Worm (Caenorhabditis elegans) whole organism, L4 larva: ENCODE measurements around the gene H12D21.6.

Experiments used
- F10B5.3 ChIP-seq: sonication (generic microtip); optimal IDR thresholded peaks from 2 replicates; lab custom pipeline; 2016; ENCODE audit warnings: mild to moderate bottlenecking, missing genetic modification characterization, missing compliant biosample characterization
- F26F4.8 ChIP-seq: fragments of 200-800 bp; sonication (Bioruptor generic); conservative IDR thresholded peaks from 2 replicates; pipeline ENCODE4 v1.3.6; 2022; ENCODE audit warnings: missing genetic modification characterization, missing compliant biosample characterization
- F49E8.2 ChIP-seq: sonication (generic microtip); optimal IDR thresholded peaks from 2 replicates; lab custom pipeline; 2016; ENCODE audit warnings: missing compliant biosample characterization, mild to moderate bottlenecking, missing genetic modification characterization, borderline replicate concordance
- T20F7.1 ChIP-seq: fragments of 200-800 bp; sonication (Bioruptor generic); optimal IDR thresholded peaks from 2 replicates; lab custom pipeline; 2018; ENCODE audit warnings: mild to moderate bottlenecking, missing genetic modification characterization, missing compliant biosample characterization
- Y5F2A.4 ChIP-seq: fragments of 200-800 bp; sonication (Bioruptor generic); optimal IDR thresholded peaks from 2 replicates; lab custom pipeline; 2018; ENCODE audit warnings: mild to moderate bottlenecking, missing genetic modification characterization, missing compliant biosample characterization
- Y75B8A.6 ChIP-seq: fragments of 200-800 bp; sonication (Bioruptor generic); IDR thresholded peaks from 2 replicates; pipeline ENCODE4 v1.3.6; 2022; ENCODE audit warnings: missing genetic modification reagents, missing genetic modification characterization, missing compliant biosample characterization
- ZK546.5 ChIP-seq, 2 experiments: sonication (generic microtip); optimal IDR thresholded peaks; 2 replicates each; lab custom pipeline; 2017; ENCODE audit warnings: missing biosample characterization in 2 of 2, missing genetic modification characterization in 2 of 2
- arid-1 ChIP-seq: fragments of 200-800 bp; sonication (Bioruptor generic); conservative IDR thresholded peaks from 2 replicates; pipeline ENCODE4 v1.3.6; 2022; ENCODE audit warnings: missing genetic modification reagents, missing genetic modification characterization, missing compliant biosample characterization
- ceh-44 ChIP-seq: fragments of 200-800 bp; sonication (Bioruptor generic); IDR thresholded peaks from 2 replicates; pipeline ENCODE4 v1.3.6; 2022; ENCODE audit warnings: missing genetic modification reagents, missing genetic modification characterization, missing compliant biosample characterization
- ceh-62 ChIP-seq: sonication (generic microtip); optimal IDR thresholded peaks from 2 replicates; lab custom pipeline; 2017; ENCODE audit warnings: missing biosample characterization, missing genetic modification characterization
- daf-12 ChIP-seq: fragments of 150-350 bp; optimal IDR thresholded peaks from 2 replicates; lab custom pipeline; 2014; ENCODE audit warnings: missing biosample characterization, missing genetic modification reagents, missing genetic modification characterization
- daf-16 ChIP-seq, 3 experiments: sonication (generic microtip); optimal IDR thresholded peaks; 2 replicates each; lab custom pipeline; 2016 to 2017; ENCODE audit warnings: missing genetic modification characterization in 3 of 3, missing genetic modification reagents in 3 of 3, mild to moderate bottlenecking in 2 of 3, missing compliant biosample characterization in 2 of 3, missing biosample characterization in 1 of 3, moderate library complexity in 1 of 3
- daf-19 ChIP-seq: fragments of 200-800 bp; sonication (Bioruptor generic); conservative IDR thresholded peaks from 2 replicates; pipeline ENCODE4 v1.3.6; 2022; ENCODE audit warnings: missing genetic modification characterization, missing compliant biosample characterization
- dmd-6 ChIP-seq: fragments of 200-800 bp; sonication (Bioruptor generic); IDR thresholded peaks from 2 replicates; pipeline ENCODE4 v1.3.6; 2022; ENCODE audit warnings: missing genetic modification reagents, missing genetic modification characterization, missing compliant biosample characterization
- dpl-1 ChIP-seq: fragments of 150-350 bp; optimal IDR thresholded peaks from 2 replicates; lab custom pipeline; 2014; ENCODE audit warnings: missing biosample characterization, missing genetic modification reagents, missing genetic modification characterization
- fkh-10 ChIP-seq: fragments of 150-350 bp; optimal IDR thresholded peaks from 2 replicates; lab custom pipeline; 2014; ENCODE audit warnings: missing biosample characterization, missing genetic modification reagents, missing genetic modification characterization
- fos-1 ChIP-seq: fragments of 150-350 bp; optimal IDR thresholded peaks from 2 replicates; lab custom pipeline; 2014; ENCODE audit warnings: missing biosample characterization, missing genetic modification characterization
- hlh-30 ChIP-seq: sonication (generic microtip); optimal IDR thresholded peaks from 2 replicates; lab custom pipeline; 2017; ENCODE audit warnings: antibody characterized with exemption, mild to moderate bottlenecking, missing genetic modification characterization, missing compliant biosample characterization; ENCODE audit not compliant: insufficient read depth
- hmg-1.1 ChIP-seq: fragments of 200-800 bp; sonication (Bioruptor generic); IDR thresholded peaks from 2 replicates; pipeline ENCODE4 v1.3.6; 2022; ENCODE audit warnings: missing genetic modification reagents, missing genetic modification characterization, missing compliant biosample characterization
- lin-39 ChIP-seq: fragments of 150-350 bp; optimal IDR thresholded peaks from 2 replicates; lab custom pipeline; 2014; ENCODE audit warnings: missing biosample characterization, missing genetic modification reagents, missing genetic modification characterization
- lsy-2 ChIP-seq, 2 experiments: fragments of 150-350 bp in 1 of 2; sonication (generic microtip) in 1 of 2; optimal IDR thresholded peaks; 2 replicates each; lab custom pipeline; 2014 to 2017; ENCODE audit warnings: missing biosample characterization in 2 of 2, missing genetic modification characterization in 2 of 2
- madf-5 ChIP-seq, 2 experiments: fragments of 200-800 bp; sonication (Bioruptor generic); IDR thresholded peaks; 2 replicates each; pipeline ENCODE4 v1.3.6; 2022; ENCODE audit warnings: missing compliant biosample characterization in 2 of 2, missing genetic modification characterization in 2 of 2
- mes-2 ChIP-seq: sonication (generic microtip); optimal IDR thresholded peaks from 2 replicates; lab custom pipeline; 2016; ENCODE audit warnings: missing genotype, mild to moderate bottlenecking, missing genetic modification characterization, missing compliant biosample characterization; ENCODE audit not compliant: poor library complexity, severe bottlenecking
- mxl-3 ChIP-seq: fragments of 200-800 bp; sonication (Bioruptor generic); optimal IDR thresholded peaks from 2 replicates; lab custom pipeline; 2018; ENCODE audit warnings: mild to moderate bottlenecking, missing genetic modification characterization, missing compliant biosample characterization
- nhr-10 ChIP-seq: fragments of 150-350 bp; optimal IDR thresholded peaks from 2 replicates; lab custom pipeline; 2014; ENCODE audit warnings: missing biosample characterization, missing genetic modification characterization
- nhr-11 ChIP-seq: fragments of 150-350 bp; optimal IDR thresholded peaks from 2 replicates; lab custom pipeline; 2014; ENCODE audit warnings: missing biosample characterization, missing genetic modification characterization
- nhr-25 ChIP-seq: sonication (generic microtip); optimal IDR thresholded peaks from 2 replicates; lab custom pipeline; 2017; ENCODE audit warnings: missing genetic modification characterization, mild to moderate bottlenecking, missing compliant biosample characterization, antibody characterized with exemption, moderate library complexity, borderline replicate concordance; ENCODE audit not compliant: insufficient read depth
- nhr-28 ChIP-seq: fragments of 150-350 bp; optimal IDR thresholded peaks from 2 replicates; lab custom pipeline; 2014; ENCODE audit warnings: missing biosample characterization, missing genetic modification characterization
- nhr-76 ChIP-seq: fragments of 150-350 bp; optimal IDR thresholded peaks from 2 replicates; lab custom pipeline; 2014; ENCODE audit warnings: missing biosample characterization, missing genetic modification characterization
- nhr-77 ChIP-seq: fragments of 150-350 bp; optimal IDR thresholded peaks from 2 replicates; lab custom pipeline; 2014; ENCODE audit warnings: missing biosample characterization, missing genetic modification characterization
- sdz-12 ChIP-seq: fragments of 200-800 bp; sonication (Bioruptor generic); optimal IDR thresholded peaks from 2 replicates; lab custom pipeline; 2018; ENCODE audit warnings: mild to moderate bottlenecking, missing genetic modification characterization, missing compliant biosample characterization
- spr-3 ChIP-seq: fragments of 200-800 bp; sonication (Bioruptor generic); optimal IDR thresholded peaks from 2 replicates; lab custom pipeline; 2018; ENCODE audit warnings: mild to moderate bottlenecking, missing genetic modification characterization, missing compliant biosample characterization
- unc-130 ChIP-seq: sonication (generic microtip); optimal IDR thresholded peaks from 2 replicates; lab custom pipeline; 2016; ENCODE audit warnings: missing genetic modification reagents, missing genetic modification characterization, missing compliant biosample characterization
- unc-62 ChIP-seq, 3 experiments: fragments of 150-350 bp in 1 of 3; sonication (generic microtip); optimal IDR thresholded peaks in 2 of 3; peaks in 1 of 3; 1 replicate in 1 of 3; 2 replicates in 2 of 3; lab custom pipeline; 2014 to 2017; ENCODE audit warnings: missing biosample characterization in 3 of 3, missing genetic modification characterization in 3 of 3, missing genetic modification reagents in 3 of 3, missing genotype in 1 of 3
- zag-1 ChIP-seq: fragments of 150-350 bp; optimal IDR thresholded peaks from 2 replicates; lab custom pipeline; 2014; ENCODE audit warnings: missing biosample characterization, missing genetic modification characterization
- zfp-2 ChIP-seq: sonication (generic microtip); optimal IDR thresholded peaks from 2 replicates; lab custom pipeline; 2016; ENCODE audit warnings: mild to moderate bottlenecking, missing genetic modification characterization, missing compliant biosample characterization
- zip-11 ChIP-seq: fragments of 200-800 bp; sonication (Bioruptor generic); IDR thresholded peaks from 2 replicates; pipeline ENCODE4 v1.3.6; 2022; ENCODE audit warnings: missing genetic modification characterization, missing compliant biosample characterization
- zip-2 ChIP-seq: fragments of 150-350 bp; optimal IDR thresholded peaks from 2 replicates; lab custom pipeline; 2014; ENCODE audit warnings: missing biosample characterization, missing genetic modification characterization
- ztf-11 ChIP-seq: fragments of 150-350 bp; optimal IDR thresholded peaks from 2 replicates; lab custom pipeline; 2014; ENCODE audit warnings: missing biosample characterization, missing genetic modification characterization
- ztf-7 ChIP-seq: fragments of 150-350 bp; optimal IDR thresholded peaks from 2 replicates; lab custom pipeline; 2014; ENCODE audit warnings: missing biosample characterization, missing genetic modification characterization

Gene H12D21.6

ce11 chrV:14876257-14876656 lies 21.4 kb downstream of the H12D21.6 start (continued):
- no peak for TF ChIP-seq fos-1 (tag; lab: Kevin White, UChicago)
- no peak for TF ChIP-seq zag-1
- peak; percentile 30 for TF ChIP-seq nhr-28 (tag; lab: Kevin White, UChicago)
- peak; percentile 85 for TF ChIP-seq mes-2 (tag; lab: Kevin White, UChicago)
- no peak for TF ChIP-seq unc-130 (GFP tag; lab: Kevin White, UChicago)
- TF ChIP-seq dmd-6 (GFP tag; lab: Robert Waterston, UW) = peak; percentile 38

ce11 chrV:14875371-14875770 lies 22.3 kb downstream of the H12D21.6 start, which contains the start of gene ZC412.5:
TSS of gene ZC412.5 (minus strand) at chrV:14875471.
- no peak for TF ChIP-seq daf-12 (tag; lab: Kevin White, UChicago)
- no peak for TF ChIP-seq T20F7.1 (GFP tag; lab: Kevin White, UChicago)
- no peak for TF ChIP-seq nhr-76 (tag; lab: Kevin White, UChicago)
- TF ChIP-seq F49E8.2 = no peak
- no peak for TF ChIP-seq zip-2 (tag; lab: Kevin White, UChicago)
- TF ChIP-seq madf-5 (GFP tag; IDR thresholded peaks at IDR 0.05; lab: Robert Waterston, UW) = no peak
- TF ChIP-seq ztf-7 (tag; lab: Kevin White, UChicago) = no peak
- TF ChIP-seq, all 104 proteins: peak for 0

- TF ChIP-seq zfp-2 (tag; lab: Kevin White, UChicago) (no peak), unc-62 (GFP tag; optimal IDR thresholded peaks at IDR 0.05 in 1 of 2; lab: Kevin White, UChicago) (peak in 1 of 2 experiments; percentile 10), unc-62 (tag; optimal IDR thresholded peaks at IDR 0.05; lab: Kevin White, UChicago) (no peak), mes-2 (tag; lab: Kevin White, UChicago) (no peak), hmg-1.1 (GFP tag; lab: Robert Waterston, UW) (no peak), nhr-11 (tag; lab: Kevin White, UChicago) (peak; percentile 37), nhr-77 (tag; lab: Kevin White, UChicago) (no peak), daf-16 (GFP tag; optimal IDR thresholded peaks at IDR 0.05; lab: Kevin White, UChicago) (peak in 1 of 2 experiments; percentile 60), daf-16 (tag; optimal IDR thresholded peaks at IDR 0.05; lab: Kevin White, UChicago) (no peak), dpl-1 (GFP tag; lab: Kevin White, UChicago) (no peak), F26F4.8 (GFP tag; lab: Robert Waterston, UW) (no peak)
Measured at ce11 chrV:14871365-14871764, 26.3 kb downstream of the H12D21.6 start, which contains the start of gene ZC412.3. TSS of gene ZC412.3 (minus strand) at chrV:14871547.

ce11 chrV:14868181-14868580 lies 29.4 kb downstream of the H12D21.6 start, which contains the start of gene gcy-14:
TSS of gene gcy-14 (minus strand) at chrV:14868281.
- TF ChIP-seq lin-39 (tag; lab: Kevin White, UChicago) = no peak
- TF ChIP-seq, all 104 proteins: peak for 0

- TF ChIP-seq daf-19 (GFP tag; lab: Robert Waterston, UW) (no peak), F10B5.3 (tag; lab: Kevin White, UChicago) (no peak), unc-62 (GFP tag; optimal IDR thresholded peaks at IDR 0.05 in 1 of 2; lab: Kevin White, UChicago) (no peak), unc-62 (tag; optimal IDR thresholded peaks at IDR 0.05; lab: Kevin White, UChicago) (no peak), daf-16 (GFP tag; optimal IDR thresholded peaks at IDR 0.05; lab: Kevin White, UChicago) (no peak), daf-16 (tag; optimal IDR thresholded peaks at IDR 0.05; lab: Kevin White, UChicago) (no peak), ztf-7 (tag; lab: Kevin White, UChicago) (no peak), spr-3 (GFP tag; lab: Kevin White, UChicago) (no peak), nhr-25 (tag; lab: Kevin White, UChicago) (no peak), fkh-10 (GFP tag; lab: Kevin White, UChicago) (peak; percentile 21)
Measured at ce11 chrV:14859380-14859779, 38.3 kb downstream of the H12D21.6 start.

- TF ChIP-seq sdz-12 (GFP tag; lab: Kevin White, UChicago) (no peak), hlh-30 (tag; lab: Kevin White, UChicago) (no peak), ZK546.5 (tag; optimal IDR thresholded peaks at IDR 0.05; lab: Kevin White, UChicago) (no peak), lsy-2 (tag; optimal IDR thresholded peaks at IDR 0.05; lab: Kevin White, UChicago) (no peak), ceh-62 (tag; lab: Kevin White, UChicago) (no peak), arid-1 (GFP tag; lab: Robert Waterston, UW) (no peak), nhr-10 (tag; lab: Kevin White, UChicago) (no peak), mxl-3 (GFP tag; lab: Kevin White, UChicago) (no peak), zip-11 (GFP tag; lab: Robert Waterston, UW) (no peak), F10B5.3 (tag; lab: Kevin White, UChicago) (no peak), Y5F2A.4 (GFP tag; lab: Kevin White, UChicago) (no peak), ztf-11 (tag; lab: Kevin White, UChicago) (no peak), F49E8.2 (no peak), ceh-44 (no peak), Y75B8A.6 (GFP tag; lab: Robert Waterston, UW) (no peak)
Measured at ce11 chrV:14858503-14858902, 39.1 kb downstream of the H12D21.6 start, which contains the start of gene npr-13. TSS of gene npr-13 (minus strand) at chrV:14858603.
